Worm (Caenorhabditis elegans) whole organism, L2 larva: ENCODE data around the gene C34D4.4.

Experiments used
- ceh-82 ChIP-seq: fragments of 150-350 bp; optimal IDR thresholded peaks from 2 replicates; lab custom pipeline; 2014; ENCODE audit warnings: missing biosample characterization, missing genetic modification characterization
- fos-1 ChIP-seq: fragments of 150-350 bp; optimal IDR thresholded peaks from 2 replicates; lab custom pipeline; 2014; ENCODE audit warnings: missing biosample characterization, missing genetic modification characterization
- nhr-11 ChIP-seq: fragments of 150-350 bp; optimal IDR thresholded peaks from 2 replicates; lab custom pipeline; 2014; ENCODE audit warnings: missing biosample characterization, missing genetic modification characterization
- snpc-4 ChIP-seq: fragments of 150-350 bp; optimal IDR thresholded peaks from 2 replicates; lab custom pipeline; 2014; ENCODE audit warnings: missing biosample characterization, missing genetic modification characterization
- zag-1 ChIP-seq: fragments of 150-350 bp; optimal IDR thresholded peaks from 2 replicates; lab custom pipeline; 2014; ENCODE audit warnings: missing biosample characterization, missing genetic modification characterization

ce11 chrIV:7175346-7175745 is 26.2 kb downstream of the C34D4.4 start, which contains the start of gene C42D4.19:
- TF ChIP-seq zag-1 (tag; lab: Kevin White, UChicago): no peak
- no peak for TF ChIP-seq snpc-4 (tag; lab: Kevin White, UChicago)
- TF ChIP-seq nhr-11 (tag; lab: Kevin White, UChicago): no peak
- TF ChIP-seq fos-1 (tag; lab: Kevin White, UChicago): no peak
- no peak for TF ChIP-seq ceh-82 (tag; lab: Kevin White, UChicago)
